Worm (Caenorhabditis elegans) whole organism, L4 larva: ENCODE data around the gene C31C9.6.
"Not testable (repeated sequence)": the region's sequence is repeated elsewhere in the genome, so short reads cannot be mapped to it uniquely, and the experiment has no call there.

Source experiments
- D1046.2 ChIP-seq: fragments of 200-800 bp; sonication (Bioruptor generic); IDR thresholded peaks from 2 replicates; pipeline ENCODE4 v1.3.6; 2022; ENCODE audit warnings: missing genetic modification characterization, missing compliant biosample characterization
- F26F4.8 ChIP-seq: fragments of 200-800 bp; sonication (Bioruptor generic); conservative IDR thresholded peaks from 2 replicates; pipeline ENCODE4 v1.3.6; 2022; ENCODE audit warnings: missing genetic modification characterization, missing compliant biosample characterization
- F44E2.7 ChIP-seq: fragments of 200-800 bp; sonication (Bioruptor generic); IDR thresholded peaks from 2 replicates; pipeline ENCODE4 v2.1.2; 2022; ENCODE audit warnings: missing genetic modification characterization, missing compliant biosample characterization
- Y5F2A.4 ChIP-seq: fragments of 200-800 bp; sonication (Bioruptor generic); optimal IDR thresholded peaks from 2 replicates; lab custom pipeline; 2018; ENCODE audit warnings: mild to moderate bottlenecking, missing genetic modification characterization, missing compliant biosample characterization
- Y75B8A.6 ChIP-seq: fragments of 200-800 bp; sonication (Bioruptor generic); IDR thresholded peaks from 2 replicates; pipeline ENCODE4 v1.3.6; 2022; ENCODE audit warnings: missing genetic modification reagents, missing genetic modification characterization, missing compliant biosample characterization
- aha-1 ChIP-seq: fragments of 150-350 bp; peaks from one replicate; lab custom pipeline; 2014; ENCODE audit warnings: missing biosample characterization, missing genetic modification characterization
- arid-1 ChIP-seq: fragments of 200-800 bp; sonication (Bioruptor generic); conservative IDR thresholded peaks from 2 replicates; pipeline ENCODE4 v1.3.6; 2022; ENCODE audit warnings: missing genetic modification reagents, missing genetic modification characterization, missing compliant biosample characterization
- cey-2 ChIP-seq: sonication (generic microtip); optimal IDR thresholded peaks from 3 replicates; lab custom pipeline; 2017; ENCODE audit warnings: missing genetic modification characterization, mild to moderate bottlenecking, missing compliant biosample characterization, antibody characterized with exemption, borderline replicate concordance; ENCODE audit not compliant: insufficient read depth
- ctbp-1 ChIP-seq: fragments of 200-800 bp; sonication (Bioruptor generic); IDR thresholded peaks from 2 replicates; pipeline ENCODE4 v1.3.6; 2022; ENCODE audit warnings: missing genetic modification reagents, missing genetic modification characterization, missing compliant biosample characterization
- daf-16 ChIP-seq, 3 experiments: sonication (generic microtip); optimal IDR thresholded peaks; 2 replicates each; lab custom pipeline; 2016 to 2017; ENCODE audit warnings: missing genetic modification characterization in 3 of 3, missing genetic modification reagents in 3 of 3, mild to moderate bottlenecking in 2 of 3, missing compliant biosample characterization in 2 of 3, missing biosample characterization in 1 of 3, moderate library complexity in 1 of 3
- dmd-6 ChIP-seq: fragments of 200-800 bp; sonication (Bioruptor generic); IDR thresholded peaks from 2 replicates; pipeline ENCODE4 v1.3.6; 2022; ENCODE audit warnings: missing genetic modification reagents, missing genetic modification characterization, missing compliant biosample characterization
- dmd-8 ChIP-seq: fragments of 200-800 bp; sonication (Bioruptor generic); IDR thresholded peaks from 2 replicates; pipeline ENCODE4 v1.3.6; 2022; ENCODE audit warnings: missing genetic modification characterization, missing compliant biosample characterization
- egl-27 ChIP-seq: sonication (generic microtip); optimal IDR thresholded peaks from 3 replicates; lab custom pipeline; 2017; ENCODE audit warnings: missing biosample characterization, missing genetic modification reagents, missing genetic modification characterization
- egl-43 ChIP-seq: fragments of 200-800 bp; sonication (Bioruptor generic); IDR thresholded peaks from 2 replicates; pipeline ENCODE4 v1.3.6; 2022; ENCODE audit warnings: missing genetic modification reagents, missing genetic modification characterization, missing compliant biosample characterization
- hif-1 ChIP-seq, 2 experiments: sonication (generic microtip); optimal IDR thresholded peaks; 2 replicates each; lab custom pipeline; 2016 to 2017; ENCODE audit warnings: missing compliant biosample characterization in 2 of 2, missing genetic modification characterization in 2 of 2, missing genetic modification reagents in 2 of 2, missing genotype in 2 of 2, mild to moderate bottlenecking in 1 of 2
- hlh-11 ChIP-seq: fragments of 200-800 bp; sonication (Bioruptor generic); optimal IDR thresholded peaks from 2 replicates; lab custom pipeline; 2018; ENCODE audit warnings: mild to moderate bottlenecking, missing genetic modification characterization, missing compliant biosample characterization
- hlh-30 ChIP-seq: sonication (generic microtip); optimal IDR thresholded peaks from 2 replicates; lab custom pipeline; 2017; ENCODE audit warnings: antibody characterized with exemption, mild to moderate bottlenecking, missing genetic modification characterization, missing compliant biosample characterization; ENCODE audit not compliant: insufficient read depth
- hmg-1.1 ChIP-seq: fragments of 200-800 bp; sonication (Bioruptor generic); IDR thresholded peaks from 2 replicates; pipeline ENCODE4 v1.3.6; 2022; ENCODE audit warnings: missing genetic modification reagents, missing genetic modification characterization, missing compliant biosample characterization
- jun-1 ChIP-seq: fragments of 150-350 bp; optimal IDR thresholded peaks from 2 replicates; lab custom pipeline; 2014; ENCODE audit warnings: missing biosample characterization, missing genetic modification reagents, missing genetic modification characterization
- lim-7 ChIP-seq: fragments of 200-800 bp; sonication (Bioruptor generic); IDR thresholded peaks from 2 replicates; pipeline ENCODE4 v1.3.6; 2022; ENCODE audit warnings: missing genetic modification characterization, missing compliant biosample characterization
- lin-38 ChIP-seq: fragments of 200-800 bp; sonication (Bioruptor generic); IDR thresholded peaks from 2 replicates; pipeline ENCODE4 v1.3.6; 2022; ENCODE audit warnings: missing genetic modification reagents, missing genetic modification characterization, missing compliant biosample characterization
- lsy-2 ChIP-seq, 2 experiments: fragments of 150-350 bp in 1 of 2; sonication (generic microtip) in 1 of 2; optimal IDR thresholded peaks; 2 replicates each; lab custom pipeline; 2014 to 2017; ENCODE audit warnings: missing biosample characterization in 2 of 2, missing genetic modification characterization in 2 of 2
- madf-9 ChIP-seq: fragments of 200-800 bp; sonication (Bioruptor generic); conservative IDR thresholded peaks from 2 replicates; pipeline ENCODE4 v1.3.6; 2022; ENCODE audit warnings: missing genetic modification reagents, missing genetic modification characterization, missing compliant biosample characterization
- mep-1 ChIP-seq: fragments of 150-350 bp; sonication (generic microtip); optimal IDR thresholded peaks from 3 replicates; lab custom pipeline; 2014; ENCODE audit warnings: missing biosample characterization, missing genetic modification characterization
- nhr-237 ChIP-seq: sonication (generic microtip); optimal IDR thresholded peaks from 2 replicates; lab custom pipeline; 2017; ENCODE audit warnings: missing biosample characterization, missing genetic modification characterization
- nhr-28 ChIP-seq: fragments of 150-350 bp; optimal IDR thresholded peaks from 2 replicates; lab custom pipeline; 2014; ENCODE audit warnings: missing biosample characterization, missing genetic modification characterization
- nhr-48 ChIP-seq: sonication (generic microtip); optimal IDR thresholded peaks from 2 replicates; lab custom pipeline; 2016; ENCODE audit warnings: mild to moderate bottlenecking, missing genetic modification characterization, missing compliant biosample characterization
- nhr-76 ChIP-seq: fragments of 150-350 bp; optimal IDR thresholded peaks from 2 replicates; lab custom pipeline; 2014; ENCODE audit warnings: missing biosample characterization, missing genetic modification characterization
- nhr-77 ChIP-seq: fragments of 150-350 bp; optimal IDR thresholded peaks from 2 replicates; lab custom pipeline; 2014; ENCODE audit warnings: missing biosample characterization, missing genetic modification characterization
- pha-4 ChIP-seq, 2 experiments: fragments of 150-350 bp in 1 of 2; fragments of 200-800 bp in 1 of 2; sonication (Bioruptor generic) in 1 of 2; IDR thresholded peaks in 1 of 2; optimal IDR thresholded peaks in 1 of 2; 2 replicates each; pipeline versions ENCODE4 v1.3.6 to Lab custom; 2014 to 2022; ENCODE audit warnings: missing genetic modification characterization in 2 of 2, missing genetic modification reagents in 2 of 2, missing biosample characterization in 1 of 2, missing compliant biosample characterization in 1 of 2
- php-3 ChIP-seq: fragments of 200-800 bp; sonication (Bioruptor generic); IDR thresholded peaks from 2 replicates; pipeline ENCODE4 v1.3.6; 2022; ENCODE audit warnings: missing genetic modification reagents, missing genetic modification characterization, missing compliant biosample characterization
- set-16 ChIP-seq: fragments of 200-800 bp; sonication (Bioruptor generic); IDR thresholded peaks from 2 replicates; pipeline ENCODE4 v1.3.6; 2022; ENCODE audit warnings: missing genetic modification reagents, missing genetic modification characterization, missing compliant biosample characterization
- snpc-1.2 ChIP-seq: fragments of 200-800 bp; sonication (Bioruptor generic); IDR thresholded peaks from 2 replicates; pipeline ENCODE4 v1.3.6; 2022; ENCODE audit warnings: missing genetic modification reagents, missing genetic modification characterization, missing compliant biosample characterization
- spr-1 ChIP-seq: sonication (generic microtip); optimal IDR thresholded peaks from 2 replicates; lab custom pipeline; 2016; ENCODE audit warnings: mild to moderate bottlenecking, missing genetic modification characterization, missing compliant biosample characterization
- tra-1 ChIP-seq: fragments of 200-800 bp; sonication (Bioruptor generic); IDR thresholded peaks from 2 replicates; pipeline ENCODE4 v1.3.6; 2022; ENCODE audit warnings: missing genetic modification reagents, missing genetic modification characterization, missing compliant biosample characterization
- unc-39 ChIP-seq: sonication (generic microtip); optimal IDR thresholded peaks from 2 replicates; lab custom pipeline; 2017; ENCODE audit warnings: missing biosample characterization, missing genetic modification characterization
- unc-62 ChIP-seq, 3 experiments: fragments of 150-350 bp in 1 of 3; sonication (generic microtip); optimal IDR thresholded peaks in 2 of 3; peaks in 1 of 3; 1 replicate in 1 of 3; 2 replicates in 2 of 3; lab custom pipeline; 2014 to 2017; ENCODE audit warnings: missing biosample characterization in 3 of 3, missing genetic modification characterization in 3 of 3, missing genetic modification reagents in 3 of 3, missing genotype in 1 of 3
- vab-7 ChIP-seq: fragments of 200-800 bp; sonication (Bioruptor generic); IDR thresholded peaks from 2 replicates; pipeline ENCODE4 v1.3.6; 2022; ENCODE audit warnings: missing genetic modification reagents, missing genetic modification characterization, missing compliant biosample characterization
- zip-2 ChIP-seq: fragments of 150-350 bp; optimal IDR thresholded peaks from 2 replicates; lab custom pipeline; 2014; ENCODE audit warnings: missing biosample characterization, missing genetic modification characterization
- ztf-7 ChIP-seq: fragments of 150-350 bp; optimal IDR thresholded peaks from 2 replicates; lab custom pipeline; 2014; ENCODE audit warnings: missing biosample characterization, missing genetic modification characterization

C31C9.6 gene

ce11 chrII:13658424-13658823 lies 3.5 kb downstream of the C31C9.6 start:
- 0 out of 2 replicates have a peak, but pooled peaks have one; percentile 43 for TF ChIP-seq snpc-1.2 (GFP tag; lab: Robert Waterston, UW)
- peak; percentile 77 for TF ChIP-seq egl-43 (GFP tag; lab: Robert Waterston, UW)
- TF ChIP-seq hmg-1.1 (GFP tag; lab: Robert Waterston, UW), result peak; percentile 33; the same call in 1 of the 2 replicates
- TF ChIP-seq pha-4 (GFP tag; IDR thresholded peaks at IDR 0.05; lab: Robert Waterston, UW), result peak; percentile 79
- not testable (repeated sequence) for TF ChIP-seq pha-4 (tag; optimal IDR thresholded peaks at IDR 0.05; lab: Kevin White, UChicago)
- peak; percentile 79 for TF ChIP-seq arid-1 (GFP tag; lab: Robert Waterston, UW)
- TF ChIP-seq vab-7 (GFP tag; lab: Robert Waterston, UW), result peak; percentile 49; the same call in 1 of the 2 replicates
- peak; percentile 35; the same call in 1 of the 2 replicates for TF ChIP-seq Y75B8A.6 (GFP tag; lab: Robert Waterston, UW)
- TF ChIP-seq lim-7 (GFP tag; lab: Robert Waterston, UW), result peak; percentile 88
- TF ChIP-seq F44E2.7 (GFP tag; lab: Robert Waterston, UW), result peak; percentile 61; the same call in 1 of the 2 replicates
- peak; percentile 77; the same call in 1 of the 2 replicates for TF ChIP-seq F26F4.8 (GFP tag; lab: Robert Waterston, UW)
- peak; percentile 68; the same call in 1 of the 2 replicates for TF ChIP-seq tra-1 (GFP tag; lab: Robert Waterston, UW)
- 0 out of 2 replicates have a peak, but pooled peaks have one; percentile 18 for TF ChIP-seq dmd-6
- TF ChIP-seq dmd-8, result peak; percentile 70; the same call in 1 of the 2 replicates
- TF ChIP-seq D1046.2, result 0 out of 2 replicates have a peak, but pooled peaks have one; percentile 50
- TF ChIP-seq lin-38 (GFP tag; lab: Robert Waterston, UW), result peak; percentile 60; the same call in 1 of the 2 replicates
- TF ChIP-seq ctbp-1, result 0 out of 2 replicates have a peak, but pooled peaks have one; percentile 50

ce11 chrII:13654723-13655122 lies 7.2 kb downstream of the C31C9.6 start, which contains the start of gene C31C9.9:
TSS of gene C31C9.9 (plus strand) at chrII:13655023.
- TF ChIP-seq set-16 (GFP tag; lab: Robert Waterston, UW), result peak; percentile 55

- no peak for TF ChIP-seq jun-1
- peak; percentile 83 for TF ChIP-seq aha-1 (tag; lab: Kevin White, UChicago)
These were observed 13.7 kb downstream of the C31C9.6 start, which contains the start of gene fbxa-169 for ce11 chrII:13648230-13648629. TSS of gene fbxa-169 (plus strand) at chrII:13648530.

- TF ChIP-seq lsy-2 (tag; optimal IDR thresholded peaks at IDR 0.05; lab: Kevin White, UChicago), result peak in 1 of 2 experiments; percentile 15
- peak; percentile 16 for TF ChIP-seq aha-1 (tag; lab: Kevin White, UChicago)
- no peak for TF ChIP-seq zip-2 (tag; lab: Kevin White, UChicago)
- peak in 1 of 2 experiments; percentile 32 for TF ChIP-seq unc-62 (GFP tag; optimal IDR thresholded peaks at IDR 0.05 in 1 of 2; lab: Kevin White, UChicago)
- no peak for TF ChIP-seq unc-62 (tag; optimal IDR thresholded peaks at IDR 0.05; lab: Kevin White, UChicago)
- no peak for TF ChIP-seq nhr-76 (tag; lab: Kevin White, UChicago)
These were observed 20.6 kb downstream of the C31C9.6 start, which contains the start of gene fbxa-167 for ce11 chrII:13641311-13641710. TSS of gene fbxa-167 (plus strand) at chrII:13641489.

ce11 chrII:13640210-13640609 lies 21.7 kb downstream of the C31C9.6 start:
- TF ChIP-seq egl-27 (tag; lab: Kevin White, UChicago) (no peak), hlh-11 (tag; lab: Kevin White, UChicago) (peak; percentile 58), hif-1 (tag; optimal IDR thresholded peaks at IDR 0.05; lab: Kevin White, UChicago) (peak in 1 of 2 experiments; percentile 48), mep-1 (tag; lab: Kevin White, UChicago) (peak; percentile 18), hlh-30 (tag; lab: Kevin White, UChicago) (peak; percentile 79), dmd-8 (no peak), nhr-28 (tag; lab: Kevin White, UChicago) (peak; percentile 53), spr-1 (tag; lab: Kevin White, UChicago) (no peak), nhr-77 (tag; lab: Kevin White, UChicago) (peak; percentile 60), aha-1 (tag; lab: Kevin White, UChicago) (peak; percentile 53), nhr-237 (tag; lab: Kevin White, UChicago) (no peak), madf-9 (GFP tag; lab: Robert Waterston, UW) (no peak), ztf-7 (no peak), lsy-2 (tag; optimal IDR thresholded peaks at IDR 0.05; lab: Kevin White, UChicago) (peak in 1 of 2 experiments; percentile 58), nhr-48 (tag; lab: Kevin White, UChicago) (peak; percentile 90), php-3 (GFP tag; lab: Robert Waterston, UW) (no peak), daf-16 (GFP tag; optimal IDR thresholded peaks at IDR 0.05; lab: Kevin White, UChicago) (no peak), daf-16 (tag; optimal IDR thresholded peaks at IDR 0.05; lab: Kevin White, UChicago) (peak; percentile 26), unc-39 (tag; lab: Kevin White, UChicago) (no peak), arid-1 (GFP tag; lab: Robert Waterston, UW) (no peak), cey-2 (tag; lab: Kevin White, UChicago) (no peak), Y5F2A.4 (GFP tag; lab: Kevin White, UChicago) (no peak), tra-1 (GFP tag; lab: Robert Waterston, UW) (0 out of 2 replicates have a peak, but pooled peaks have one; percentile 17)
